Fruit fly (Drosophila melanogaster) whole organism, prepupa: ENCODE results near the gene sordd1.

ENCODE experiments used
- Blimp-1 ChIP-seq: fragments of 200-800 bp; sonication (Bioruptor generic); optimal IDR thresholded peaks from 3 replicates; lab custom pipeline; 2017; ENCODE audit warnings: missing biosample characterization, missing genetic modification characterization, mild to moderate bottlenecking, moderate library complexity, missing genetic modification reagents
- CG4318 ChIP-seq: fragments of 200-800 bp; sonication (Bioruptor generic); optimal IDR thresholded peaks from 3 replicates; lab custom pipeline; 2017; ENCODE audit warnings: missing biosample characterization, mild to moderate bottlenecking, missing genetic modification characterization
- CG6276 ChIP-seq: fragments of 200-800 bp; sonication (Bioruptor generic); optimal IDR thresholded peaks from 2 replicates; lab custom pipeline; 2017; ENCODE audit warnings: missing biosample characterization, mild to moderate bottlenecking, missing genetic modification characterization
- CG8119 ChIP-seq: fragments of 200-800 bp; sonication (Bioruptor generic); IDR thresholded peaks from 3 replicates; pipeline ENCODE4 v1.3.6; 2022; ENCODE audit warnings: missing biosample characterization, missing genetic modification characterization
- CG9139 ChIP-seq: fragments of 200-800 bp; sonication (Bioruptor generic); optimal IDR thresholded peaks from 3 replicates; lab custom pipeline; 2017; ENCODE audit warnings: missing biosample characterization, mild to moderate bottlenecking, missing genetic modification characterization
- Lpt ChIP-seq: fragments of 200-800 bp; sonication (Bioruptor generic); optimal IDR thresholded peaks from 3 replicates; lab custom pipeline; 2016; ENCODE audit warnings: missing biosample characterization, missing genetic modification characterization
- Sox102F ChIP-seq: fragments of 200-800 bp; sonication (Bioruptor generic); optimal IDR thresholded peaks from 2 replicates; lab custom pipeline; 2016; ENCODE audit warnings: missing biosample characterization, mild to moderate bottlenecking, missing genetic modification characterization
- ss ChIP-seq, 2 experiments: fragments of 200-800 bp; sonication (Bioruptor generic); optimal IDR thresholded peaks; 2 replicates in 1 of 2; 3 replicates in 1 of 2; lab custom pipeline; 2017 to 2018; ENCODE audit warnings: mild to moderate bottlenecking in 2 of 2, missing biosample characterization in 2 of 2, missing genetic modification characterization in 2 of 2, moderate library complexity in 1 of 2

DNA sequence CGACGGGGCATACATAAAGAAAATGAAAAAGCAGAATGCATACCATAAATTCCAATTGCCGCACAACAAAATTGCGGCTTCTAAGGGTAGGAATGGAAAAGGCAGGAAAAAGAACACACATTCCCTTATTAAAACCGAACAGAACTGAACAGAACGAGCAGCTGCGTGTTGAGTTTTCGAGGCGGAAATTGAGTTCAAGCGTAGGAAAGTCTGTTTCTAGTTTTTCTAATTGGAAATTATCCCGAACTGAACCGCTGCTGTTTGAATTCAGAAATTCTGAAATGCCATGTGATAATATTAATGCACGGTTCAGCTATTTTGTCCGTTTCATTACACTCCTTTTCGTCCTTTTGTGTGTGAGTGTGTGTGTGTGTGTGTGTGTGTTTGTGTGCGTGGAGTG lies 21.1 kb upstream of the sordd1 start:
- TF ChIP-seq Blimp-1 (GFP tag; lab: Kevin White, UChicago): no peak
- no peak for TF ChIP-seq Lpt
- TF ChIP-seq CG8119 (GFP tag; lab: Robert Waterston, UW): no peak
- TF ChIP-seq CG9139 (GFP tag; lab: Kevin White, UChicago): no peak
- no peak for TF ChIP-seq ss (GFP tag; optimal IDR thresholded peaks at IDR 0.05; lab: Kevin White, UChicago)
- no peak for TF ChIP-seq CG6276 (GFP tag; lab: Kevin White, UChicago)
- no peak for TF ChIP-seq CG4318
- TF ChIP-seq Sox102F (GFP tag; lab: Kevin White, UChicago): no peak
